Fruit fly (Drosophila melanogaster) whole organism, embryonic: ENCODE measurements around the gene GluProRS.
A peak's percentile ranks its signal among the peaks of the same experiment; 100 is the strongest.

ENCODE experiments used
- Atf6 ChIP-seq: fragments of 200-800 bp; sonication (Bioruptor generic); IDR thresholded peaks from 2 replicates; pipeline ENCODE4 v1.3.6; 2022; ENCODE audit warnings: missing biosample characterization, missing genetic modification characterization
- B-H1 ChIP-seq: fragments of 200-800 bp; sonication (Bioruptor generic); IDR thresholded peaks from 3 replicates; pipeline ENCODE4 v1.3.6; 2022; ENCODE audit warnings: missing biosample characterization, missing genetic modification characterization
- BEAF-32 ChIP-seq: fragments of 200-800 bp; sonication (Bioruptor generic); optimal IDR thresholded peaks from 3 replicates; lab custom pipeline; 2017; ENCODE audit warnings: missing biosample characterization, missing genetic modification characterization, mild to moderate bottlenecking, moderate library complexity, missing genetic modification reagents
- Bteb2 ChIP-seq: fragments of 200-800 bp; sonication (Bioruptor generic); optimal IDR thresholded peaks from 2 replicates; lab custom pipeline; 2016; ENCODE audit warnings: missing biosample characterization, missing genetic modification characterization
- CG12299 ChIP-seq: fragments of 200-800 bp; sonication (Bioruptor generic); optimal IDR thresholded peaks from 2 replicates; lab custom pipeline; 2018; ENCODE audit warnings: missing biosample characterization, mild to moderate bottlenecking, missing genetic modification characterization
- CG13624 ChIP-seq: fragments of 200-800 bp; sonication (Bioruptor generic); optimal IDR thresholded peaks from 2 replicates; lab custom pipeline; 2016; ENCODE audit warnings: missing biosample characterization, missing genetic modification characterization
- CG14441 ChIP-seq: fragments of 200-800 bp; sonication (Bioruptor generic); IDR thresholded peaks from 2 replicates; pipeline ENCODE4 v1.3.6; 2022; ENCODE audit warnings: missing biosample characterization, missing genetic modification characterization
- CG15269 ChIP-seq: fragments of 200-800 bp; sonication (Bioruptor generic); optimal IDR thresholded peaks from 2 replicates; lab custom pipeline; 2018; ENCODE audit warnings: missing biosample characterization, mild to moderate bottlenecking, missing genetic modification characterization, moderate library complexity
- CG15479 ChIP-seq: fragments of 200-800 bp; sonication (Bioruptor generic); optimal IDR thresholded peaks from 3 replicates; lab custom pipeline; 2019; ENCODE audit warnings: missing biosample characterization, mild to moderate bottlenecking, missing genetic modification characterization, moderate library complexity
- CG1602 ChIP-seq: fragments of 200-800 bp; sonication (Bioruptor generic); optimal IDR thresholded peaks from 3 replicates; lab custom pipeline; 2016; ENCODE audit warnings: missing biosample characterization, missing genetic modification characterization
- CG17912 ChIP-seq: fragments of 200-800 bp; sonication (Bioruptor generic); optimal IDR thresholded peaks from 2 replicates; lab custom pipeline; 2018; ENCODE audit warnings: missing biosample characterization, mild to moderate bottlenecking, missing genetic modification characterization
- CG2129 ChIP-seq: fragments of 200-800 bp; sonication (Bioruptor generic); IDR thresholded peaks from 2 replicates; pipeline ENCODE4 v1.3.6; 2022; ENCODE audit warnings: missing biosample characterization, missing genetic modification characterization; ENCODE audit not compliant: partially characterized antibody
- CG31441 ChIP-seq: fragments of 200-800 bp; sonication (Bioruptor generic); IDR thresholded peaks from 2 replicates; pipeline ENCODE4 v1.3.6; 2022; ENCODE audit warnings: missing biosample characterization, missing genetic modification characterization
- CG34422 ChIP-seq: fragments of 200-800 bp; sonication (Bioruptor generic); IDR thresholded peaks from 3 replicates; pipeline ENCODE4 v1.3.6; 2022; ENCODE audit warnings: missing biosample characterization, missing genetic modification characterization
- CG4360 ChIP-seq: fragments of 200-800 bp; sonication (Bioruptor generic); IDR thresholded peaks from 2 replicates; pipeline ENCODE4 v1.3.6; 2022; ENCODE audit warnings: missing biosample characterization, missing genetic modification characterization
- CG6254 ChIP-seq: fragments of 200-800 bp; sonication (Bioruptor generic); optimal IDR thresholded peaks from 3 replicates; lab custom pipeline; 2017; ENCODE audit warnings: mild to moderate bottlenecking, missing biosample characterization, missing genetic modification reagents, missing genetic modification characterization
- CG7372 ChIP-seq: fragments of 200-800 bp; sonication (Bioruptor generic); IDR thresholded peaks from 2 replicates; pipeline ENCODE4 v1.3.6; 2022; ENCODE audit warnings: missing biosample characterization, missing genetic modification characterization
- CG9727 ChIP-seq: fragments of 200-800 bp; sonication (Bioruptor generic); optimal IDR thresholded peaks from 3 replicates; lab custom pipeline; 2017; ENCODE audit warnings: missing biosample characterization, mild to moderate bottlenecking, missing genetic modification characterization
- Dek ChIP-seq: fragments of 200-800 bp; sonication (Bioruptor generic); optimal IDR thresholded peaks from 3 replicates; lab custom pipeline; 2019; ENCODE audit warnings: missing biosample characterization, mild to moderate bottlenecking, missing genetic modification characterization, moderate library complexity
- Ets97D ChIP-seq: fragments of 200-800 bp; sonication (Bioruptor generic); optimal IDR thresholded peaks from 3 replicates; lab custom pipeline; 2016; ENCODE audit warnings: missing biosample characterization, missing genetic modification characterization
- Fer1 ChIP-seq: fragments of 200-800 bp; sonication (Bioruptor generic); optimal IDR thresholded peaks from 2 replicates; lab custom pipeline; 2017; ENCODE audit warnings: missing biosample characterization, mild to moderate bottlenecking, missing genetic modification characterization
- Hand ChIP-seq: fragments of 200-800 bp; sonication (Bioruptor generic); optimal IDR thresholded peaks from 2 replicates; lab custom pipeline; 2017; ENCODE audit warnings: mild to moderate bottlenecking, missing biosample characterization, missing genetic modification reagents, missing genetic modification characterization
- HmgD ChIP-seq: fragments of 200-800 bp; sonication (Bioruptor generic); optimal IDR thresholded peaks from 3 replicates; lab custom pipeline; 2016; ENCODE audit warnings: missing biosample characterization, missing genetic modification characterization
- Hsf ChIP-seq: fragments of 200-800 bp; sonication (Bioruptor generic); optimal IDR thresholded peaks from 3 replicates; lab custom pipeline; 2016; ENCODE audit warnings: missing biosample characterization, missing genetic modification characterization
- Myb ChIP-seq: fragments of 200-800 bp; sonication (Bioruptor generic); optimal IDR thresholded peaks from 2 replicates; lab custom pipeline; 2016; ENCODE audit warnings: missing biosample characterization, missing genetic modification characterization
- Optix ChIP-seq: fragments of 200-800 bp; sonication (Bioruptor generic); IDR thresholded peaks from 3 replicates; pipeline ENCODE4 v1.3.6; 2022; ENCODE audit warnings: missing biosample characterization, missing genetic modification characterization
- ac ChIP-seq: fragments of 200-800 bp; sonication (Bioruptor generic); optimal IDR thresholded peaks from 3 replicates; lab custom pipeline; 2017; ENCODE audit warnings: missing biosample characterization, mild to moderate bottlenecking, missing genetic modification characterization
- al ChIP-seq: fragments of 200-800 bp; sonication (Bioruptor generic); IDR thresholded peaks from 2 replicates; pipeline ENCODE4 v1.3.6; 2022; ENCODE audit warnings: missing biosample characterization, missing genetic modification characterization
- ap ChIP-seq: fragments of 200-800 bp; sonication (Bioruptor generic); IDR thresholded peaks from 2 replicates; pipeline ENCODE4 v1.3.6; 2022; ENCODE audit warnings: missing biosample characterization, missing genetic modification characterization
- ara ChIP-seq: fragments of 200-800 bp; sonication (Bioruptor generic); IDR thresholded peaks from 2 replicates; pipeline ENCODE4 v1.3.6; 2022; ENCODE audit warnings: missing biosample characterization, missing genetic modification characterization
- bab2 ChIP-seq: fragments of 200-800 bp; sonication (Bioruptor generic); optimal IDR thresholded peaks from 2 replicates; lab custom pipeline; 2016; ENCODE audit warnings: missing biosample characterization, missing genetic modification characterization
- bigmax ChIP-seq: fragments of 200-800 bp; sonication (Bioruptor generic); optimal IDR thresholded peaks from 2 replicates; lab custom pipeline; 2018; ENCODE audit warnings: missing biosample characterization, mild to moderate bottlenecking, missing genetic modification characterization
- cad ChIP-seq: fragments of >200 bp; optimal IDR thresholded peaks from 2 replicates; lab custom pipeline; 2017; ENCODE audit warnings: missing biosample characterization, missing genetic modification characterization
- cato ChIP-seq: fragments of 200-800 bp; sonication (Bioruptor generic); optimal IDR thresholded peaks from 2 replicates; lab custom pipeline; 2016; ENCODE audit warnings: missing biosample characterization, missing genetic modification characterization, borderline replicate concordance
- crc ChIP-seq: fragments of 200-800 bp; sonication (Bioruptor generic); optimal IDR thresholded peaks from 2 replicates; lab custom pipeline; 2016; ENCODE audit warnings: missing biosample characterization, missing genetic modification characterization
- en ChIP-seq: fragments of 200-800 bp; sonication (Bioruptor generic); optimal IDR thresholded peaks from 2 replicates; lab custom pipeline; 2016; ENCODE audit warnings: missing biosample characterization, missing genetic modification characterization
- ewg ChIP-seq: fragments of 200-800 bp; sonication (Bioruptor generic); optimal IDR thresholded peaks from 3 replicates; lab custom pipeline; 2017; ENCODE audit warnings: mild to moderate bottlenecking, missing biosample characterization, missing genetic modification reagents, missing genetic modification characterization
- gfzf ChIP-seq: fragments of 200-800 bp; sonication (Bioruptor generic); optimal IDR thresholded peaks from 2 replicates; lab custom pipeline; 2016; ENCODE audit warnings: missing biosample characterization, mild to moderate bottlenecking, missing genetic modification characterization, moderate library complexity
- jing ChIP-seq: fragments of 200-800 bp; sonication (Bioruptor generic); optimal IDR thresholded peaks from 2 replicates; lab custom pipeline; 2018; ENCODE audit warnings: missing biosample characterization, mild to moderate bottlenecking, missing genetic modification characterization
- lov ChIP-seq, 2 experiments: fragments of 200-800 bp in 1 of 2; fragments of >200 bp in 1 of 2; sonication (Bioruptor generic) in 1 of 2; IDR thresholded peaks in 1 of 2; optimal IDR thresholded peaks in 1 of 2; 2 replicates in 1 of 2; 3 replicates in 1 of 2; pipeline versions ENCODE4 v1.3.6 to Lab custom; 2017 to 2022; ENCODE audit warnings: missing biosample characterization in 1 of 2, missing genetic modification characterization in 1 of 2
- org-1 ChIP-seq: fragments of 200-800 bp; sonication (Bioruptor generic); optimal IDR thresholded peaks from 2 replicates; lab custom pipeline; 2017; ENCODE audit warnings: missing biosample characterization, missing genetic modification characterization
- ro ChIP-seq: fragments of 200-800 bp; sonication (Bioruptor generic); IDR thresholded peaks from 2 replicates; pipeline ENCODE4 v1.3.6; 2022; ENCODE audit warnings: missing biosample characterization, missing genetic modification characterization
- salm ChIP-seq: fragments of 200-800 bp; sonication (Bioruptor generic); optimal IDR thresholded peaks from 2 replicates; lab custom pipeline; 2018; ENCODE audit warnings: missing biosample characterization, mild to moderate bottlenecking, missing genetic modification characterization
- sim ChIP-seq: fragments of 200-800 bp; sonication (Bioruptor generic); IDR thresholded peaks from 2 replicates; pipeline ENCODE4 v1.3.6; 2022; ENCODE audit warnings: missing biosample characterization, missing genetic modification characterization
- trh ChIP-seq: fragments of 200-800 bp; sonication (Bioruptor generic); optimal IDR thresholded peaks from 2 replicates; lab custom pipeline; 2016; ENCODE audit warnings: missing biosample characterization, missing genetic modification characterization
- tx ChIP-seq: fragments of 200-800 bp; sonication (Bioruptor generic); optimal IDR thresholded peaks from 2 replicates; lab custom pipeline; 2016; ENCODE audit warnings: missing biosample characterization, missing genetic modification characterization
- unpg ChIP-seq: fragments of 200-800 bp; sonication (Bioruptor generic); optimal IDR thresholded peaks from 3 replicates; lab custom pipeline; 2018; ENCODE audit warnings: missing biosample characterization, mild to moderate bottlenecking, missing genetic modification characterization, moderate library complexity
- vfl ChIP-seq: fragments of 200-800 bp; sonication (Bioruptor generic); optimal IDR thresholded peaks from 2 replicates; lab custom pipeline; 2016; ENCODE audit warnings: missing biosample characterization, missing genetic modification characterization
- wor ChIP-seq: fragments of 200-800 bp; sonication (Bioruptor generic); IDR thresholded peaks from 2 replicates; pipeline ENCODE4 v1.3.6; 2022; ENCODE audit warnings: missing biosample characterization, missing genetic modification characterization

GluProRS gene

DNA sequence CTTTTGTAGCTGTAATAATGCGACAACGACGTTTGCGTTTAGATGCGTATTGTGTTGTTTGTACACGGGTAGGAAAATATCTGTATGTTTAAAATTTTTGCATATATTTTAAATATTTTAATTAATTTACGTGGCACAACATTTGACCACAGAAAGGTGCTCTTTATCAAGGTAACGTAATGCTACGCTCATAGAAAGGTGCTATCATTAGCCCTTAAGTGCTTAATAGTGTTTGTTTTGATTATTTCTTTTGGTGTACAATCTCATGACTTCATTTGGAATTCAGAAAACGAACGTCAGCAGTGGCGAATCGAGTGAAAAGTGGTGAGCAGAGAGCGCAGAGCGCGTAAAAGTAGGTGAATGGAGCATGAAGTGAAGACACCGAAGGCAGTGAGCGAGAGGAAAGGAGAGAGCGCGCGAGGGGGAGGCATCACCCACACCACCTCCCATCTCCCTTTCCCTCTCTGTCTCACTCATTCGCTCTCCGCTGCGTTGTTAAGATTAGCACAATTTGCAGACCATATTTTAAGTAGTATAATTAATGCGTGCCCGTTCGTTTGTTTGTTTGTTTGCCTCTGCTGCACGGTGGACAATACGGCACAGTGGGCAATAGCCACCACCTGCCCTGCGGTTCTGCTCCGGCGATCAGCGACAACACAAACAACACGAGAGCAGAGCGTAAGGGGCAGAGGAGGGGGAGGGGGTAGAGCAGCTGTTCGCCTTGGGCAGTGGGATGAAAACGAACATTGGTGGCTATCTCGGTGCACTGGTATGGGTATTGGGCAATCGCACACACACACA lies 36.3 kb downstream of the GluProRS start (continued):
- no peak for TF ChIP-seq vfl (GFP tag; lab: Kevin White, UChicago)
- no peak for TF ChIP-seq gfzf (GFP tag; lab: Kevin White, UChicago)
- no peak for TF ChIP-seq cad (GFP tag; lab: Kevin White, UChicago)
- peak; percentile 14; the same call in 1 of the 2 replicates for TF ChIP-seq Atf6 (GFP tag; lab: Robert Waterston, UW)
- TF ChIP-seq B-H1 (GFP tag; lab: Robert Waterston, UW): 0 out of 3 replicates have a peak, but pooled peaks have one; percentile 37
- TF ChIP-seq CG7372 (GFP tag; lab: Robert Waterston, UW): peak; percentile 11; the same call in 1 of the 2 replicates
- TF ChIP-seq CG15269: peak; percentile 59
- TF ChIP-seq crc (GFP tag; lab: Kevin White, UChicago): no peak
- TF ChIP-seq Hand (GFP tag; lab: Kevin White, UChicago): no peak
- TF ChIP-seq CG17912 (GFP tag; lab: Kevin White, UChicago): no peak
- TF ChIP-seq bab2 (GFP tag; lab: Kevin White, UChicago): no peak
- TF ChIP-seq salm (tag; lab: Kevin White, UChicago): no peak
- TF ChIP-seq CG2129 (GFP tag; lab: Robert Waterston, UW): no peak
- no peak for TF ChIP-seq CG13624 (GFP tag; lab: Kevin White, UChicago)
- peak; percentile 23 for TF ChIP-seq bigmax
- TF ChIP-seq wor (GFP tag; lab: Robert Waterston, UW): no peak
- no peak for TF ChIP-seq Ets97D (GFP tag; lab: Kevin White, UChicago)
- no peak for TF ChIP-seq al (GFP tag; lab: Robert Waterston, UW)
- no peak for TF ChIP-seq Myb
- TF ChIP-seq Bteb2: no peak
- TF ChIP-seq ewg (GFP tag; lab: Kevin White, UChicago): no peak
- no peak for TF ChIP-seq CG6254 (GFP tag; lab: Kevin White, UChicago)
- TF ChIP-seq trh (GFP tag; lab: Kevin White, UChicago): no peak
- TF ChIP-seq CG12299 (tag; lab: Kevin White, UChicago): no peak
- TF ChIP-seq ro (GFP tag; lab: Robert Waterston, UW): no peak
- peak; percentile 73 for TF ChIP-seq unpg
- peak; percentile 55 for TF ChIP-seq jing (GFP tag; lab: Kevin White, UChicago)
- no peak for TF ChIP-seq CG15479 (GFP tag; lab: Kevin White, UChicago)
- no peak for TF ChIP-seq lov (optimal IDR thresholded peaks at IDR 0.05; lab: Kevin White, UChicago)
- peak; percentile 4; the same call in 1 of the 3 replicates for TF ChIP-seq lov (GFP tag; IDR thresholded peaks at IDR 0.05; lab: Robert Waterston, UW)
- no peak for TF ChIP-seq CG4360 (GFP tag; lab: Robert Waterston, UW)
- no peak for TF ChIP-seq cato (GFP tag; lab: Kevin White, UChicago)
- no peak for TF ChIP-seq en (GFP tag; lab: Kevin White, UChicago)
- TF ChIP-seq ara (GFP tag; lab: Robert Waterston, UW): 0 out of 2 replicates have a peak, but pooled peaks have one; percentile 51
- TF ChIP-seq tx (GFP tag; lab: Kevin White, UChicago): no peak
- TF ChIP-seq HmgD (GFP tag; lab: Kevin White, UChicago): peak; percentile 49
- peak; percentile 63; the same call in 1 of the 2 replicates for TF ChIP-seq CG14441
- peak; percentile 33 for TF ChIP-seq Fer1
- no peak for TF ChIP-seq Hsf
- TF ChIP-seq sim: no peak
- TF ChIP-seq CG1602: no peak
- TF ChIP-seq Dek (tag; lab: Kevin White, UChicago): peak; percentile 14
- 0 out of 2 replicates have a peak, but pooled peaks have one; percentile 17 for TF ChIP-seq CG31441 (GFP tag; lab: Robert Waterston, UW)
- TF ChIP-seq ap (GFP tag; lab: Robert Waterston, UW): 0 out of 2 replicates have a peak, but pooled peaks have one; percentile 40
- peak; percentile 28 for TF ChIP-seq CG9727 (GFP tag; lab: Kevin White, UChicago)
- TF ChIP-seq ac (GFP tag; lab: Kevin White, UChicago): peak; percentile 26
- peak; percentile 26 for TF ChIP-seq org-1 (GFP tag; lab: Kevin White, UChicago)
- TF ChIP-seq CG34422 (GFP tag; lab: Robert Waterston, UW): peak; percentile 67; the same call in 2 of the 3 replicates
- no peak for TF ChIP-seq BEAF-32 (GFP tag; lab: Kevin White, UChicago)
- TF ChIP-seq Optix: peak; percentile 30; the same call in 1 of the 3 replicates
